Fruit fly (Drosophila melanogaster) Kc167 (cell line): Measurements from ENCODE around the gene Gr28b.

ENCODE experiments used
- Myc ChIP-seq: fragments of >200 bp; optimal IDR thresholded peaks from 2 replicates; lab custom pipeline; 2017; ENCODE audit warnings: missing external identifiers
- insv ChIP-seq: fragments of >200 bp; optimal IDR thresholded peaks from 3 replicates; lab custom pipeline; 2018; ENCODE audit warnings: missing external identifiers
- psq ChIP-seq: fragments of >200 bp; optimal IDR thresholded peaks from 2 replicates; lab custom pipeline; 2017; ENCODE audit warnings: missing external identifiers
- ttk ChIP-seq: sonication (Bioruptor generic); optimal IDR thresholded peaks from 2 replicates; lab custom pipeline; 2017; ENCODE audit warnings: missing external identifiers

- TF ChIP-seq psq (lab: Kevin White, UChicago) (no peak), ttk (lab: Kevin White, UChicago) (no peak), Myc (lab: Kevin White, UChicago) (no peak), insv (no peak)
Observed at dm6 chr2L:7454112-7454511, 7.9 kb downstream of the Gr28b start, which contains the start of gene Gr28a.
